Worm (Caenorhabditis elegans) whole organism, young adult: ENCODE results near the gene clec-187.

Experiments used
- B0261.1 ChIP-seq: sonication (generic microtip); optimal IDR thresholded peaks from 2 replicates; lab custom pipeline; 2016; ENCODE audit warnings: mild to moderate bottlenecking, missing genetic modification characterization, moderate library complexity, missing compliant biosample characterization
- B0336.3 ChIP-seq: fragments of 200-800 bp; sonication (Bioruptor generic); IDR thresholded peaks from 2 replicates; pipeline ENCODE4 v1.3.6; 2022; ENCODE audit warnings: missing genetic modification characterization, missing compliant biosample characterization
- C17E4.6 ChIP-seq: fragments of 200-800 bp; sonication (Bioruptor generic); IDR thresholded peaks from 2 replicates; pipeline ENCODE4 v1.3.6; 2022; ENCODE audit warnings: missing genetic modification reagents, missing genetic modification characterization, missing compliant biosample characterization
- F10E7.11 ChIP-seq: sonication (generic microtip); optimal IDR thresholded peaks from 2 replicates; lab custom pipeline; 2017; ENCODE audit warnings: mild to moderate bottlenecking, missing genetic modification characterization, moderate library complexity, missing compliant biosample characterization
- F52B5.7 ChIP-seq: sonication (generic microtip); optimal IDR thresholded peaks from 2 replicates; lab custom pipeline; 2016; ENCODE audit warnings: mild to moderate bottlenecking, missing genetic modification characterization, missing compliant biosample characterization
- F55B11.4 ChIP-seq: sonication (generic microtip); optimal IDR thresholded peaks from 2 replicates; lab custom pipeline; 2016; ENCODE audit warnings: missing compliant biosample characterization, missing genetic modification characterization, borderline replicate concordance; ENCODE audit not compliant: insufficient read depth
- T07F8.4 ChIP-seq: sonication (generic microtip); optimal IDR thresholded peaks from 2 replicates; lab custom pipeline; 2016; ENCODE audit warnings: mild to moderate bottlenecking, missing genetic modification characterization, moderate library complexity, missing compliant biosample characterization
- Y56A3A.18 ChIP-seq: fragments of 200-800 bp; sonication (Bioruptor generic); IDR thresholded peaks from 2 replicates; pipeline ENCODE4 v1.3.6; 2022; ENCODE audit warnings: missing genetic modification reagents, missing genetic modification characterization, missing compliant biosample characterization
- Y95B8A.8 ChIP-seq: fragments of 200-800 bp; sonication (Bioruptor generic); IDR thresholded peaks from 2 replicates; pipeline ENCODE4 v1.3.6; 2022; ENCODE audit warnings: missing genetic modification reagents, missing genetic modification characterization, missing compliant biosample characterization
- aptf-2 ChIP-seq: fragments of 200-800 bp; sonication (Bioruptor generic); conservative IDR thresholded peaks from 2 replicates; pipeline ENCODE4 v1.3.6; 2022; ENCODE audit warnings: missing genetic modification reagents, missing genetic modification characterization, missing compliant biosample characterization
- atf-7 ChIP-seq: sonication (generic microtip); optimal IDR thresholded peaks from 2 replicates; lab custom pipeline; 2017; ENCODE audit warnings: mild to moderate bottlenecking, missing genetic modification characterization, missing compliant biosample characterization
- attf-3 ChIP-seq: fragments of 200-800 bp; sonication (Bioruptor generic); conservative IDR thresholded peaks from 2 replicates; pipeline ENCODE4 v1.3.6; 2022; ENCODE audit warnings: missing genetic modification reagents, missing genetic modification characterization, missing compliant biosample characterization
- attf-6 ChIP-seq: fragments of 200-800 bp; sonication (Bioruptor generic); IDR thresholded peaks from 2 replicates; pipeline ENCODE4 v1.3.6; 2022; ENCODE audit warnings: missing genetic modification reagents, missing genetic modification characterization, missing compliant biosample characterization
- bed-2 ChIP-seq: fragments of 200-800 bp; sonication (Bioruptor generic); IDR thresholded peaks from 2 replicates; pipeline ENCODE4 v1.3.6; 2022; ENCODE audit warnings: missing genetic modification reagents, missing genetic modification characterization, missing compliant biosample characterization
- cebp-1 ChIP-seq, 2 experiments: fragments of 200-800 bp in 1 of 2; sonication (Bioruptor generic) in 1 of 2; sonication (generic microtip) in 1 of 2; IDR thresholded peaks in 1 of 2; optimal IDR thresholded peaks in 1 of 2; 2 replicates each; pipeline versions ENCODE4 v1.3.6 to Lab custom; 2017 to 2022; ENCODE audit warnings: missing compliant biosample characterization in 2 of 2, missing genetic modification characterization in 2 of 2, mild to moderate bottlenecking in 1 of 2, missing genetic modification reagents in 1 of 2, moderate library complexity in 1 of 2
- ceh-40 ChIP-seq: fragments of 200-800 bp; sonication (Bioruptor generic); IDR thresholded peaks from 2 replicates; pipeline ENCODE4 v1.3.6; 2022; ENCODE audit warnings: missing genetic modification characterization, missing compliant biosample characterization
- chd-7 ChIP-seq: sonication (generic microtip); optimal IDR thresholded peaks from 2 replicates; lab custom pipeline; 2016; ENCODE audit warnings: mild to moderate bottlenecking, missing genetic modification characterization, moderate library complexity, missing compliant biosample characterization
- dox-1 ChIP-seq: fragments of 200-800 bp; sonication (Bioruptor generic); IDR thresholded peaks from 2 replicates; pipeline ENCODE4 v1.3.6; 2022; ENCODE audit warnings: missing genetic modification reagents, missing genetic modification characterization, missing compliant biosample characterization
- egrh-3 ChIP-seq: fragments of 200-800 bp; sonication (Bioruptor generic); IDR thresholded peaks from 2 replicates; pipeline ENCODE4 v1.3.6; 2022; ENCODE audit warnings: missing genetic modification reagents, missing genetic modification characterization, missing compliant biosample characterization
- fkh-3 ChIP-seq: sonication (generic microtip); optimal IDR thresholded peaks from 2 replicates; lab custom pipeline; 2016; ENCODE audit warnings: mild to moderate bottlenecking, missing genetic modification characterization, missing compliant biosample characterization
- gei-17 ChIP-seq: fragments of 200-800 bp; sonication (Bioruptor generic); optimal IDR thresholded peaks from 2 replicates; lab custom pipeline; 2018; ENCODE audit warnings: mild to moderate bottlenecking, missing genetic modification characterization, missing compliant biosample characterization
- hlh-12 ChIP-seq: sonication (generic microtip); optimal IDR thresholded peaks from 2 replicates; lab custom pipeline; 2016; ENCODE audit warnings: missing genetic modification characterization, missing compliant biosample characterization
- hmg-1.2 ChIP-seq: fragments of 200-800 bp; sonication (Bioruptor generic); IDR thresholded peaks from 2 replicates; pipeline ENCODE4 v1.3.6; 2022; ENCODE audit warnings: missing genetic modification reagents, missing genetic modification characterization, missing compliant biosample characterization
- hsf-1 ChIP-seq: fragments of 200-800 bp; sonication (Bioruptor generic); IDR thresholded peaks from 2 replicates; pipeline ENCODE4 v1.3.6; 2022; ENCODE audit warnings: missing genetic modification reagents, missing genetic modification characterization, missing compliant biosample characterization
- let-526 ChIP-seq: fragments of 200-800 bp; sonication (Bioruptor generic); IDR thresholded peaks from 2 replicates; pipeline ENCODE4 v1.3.6; 2022; ENCODE audit warnings: missing genetic modification reagents, missing genetic modification characterization, missing compliant biosample characterization
- lin-26 ChIP-seq: fragments of 200-800 bp; sonication (Bioruptor generic); IDR thresholded peaks from 2 replicates; pipeline ENCODE4 v1.3.6; 2022; ENCODE audit warnings: missing genetic modification reagents, missing genetic modification characterization, missing compliant biosample characterization
- lsl-1 ChIP-seq: fragments of 200-800 bp; sonication (Bioruptor generic); optimal IDR thresholded peaks from 2 replicates; lab custom pipeline; 2018; ENCODE audit warnings: mild to moderate bottlenecking, missing genetic modification characterization, moderate library complexity, missing compliant biosample characterization
- mcd-1 ChIP-seq: fragments of 200-800 bp; sonication (Bioruptor generic); IDR thresholded peaks from 2 replicates; pipeline ENCODE4 v1.3.6; 2022; ENCODE audit warnings: missing genetic modification reagents, missing genetic modification characterization, missing compliant biosample characterization
- mxl-1 ChIP-seq: sonication (generic microtip); optimal IDR thresholded peaks from 2 replicates; lab custom pipeline; 2016; ENCODE audit warnings: missing genetic modification characterization, missing compliant biosample characterization
- nfya-1 ChIP-seq: sonication (generic microtip); optimal IDR thresholded peaks from 2 replicates; lab custom pipeline; 2017; ENCODE audit warnings: antibody characterized with exemption, missing compliant biosample characterization, missing genetic modification characterization, borderline replicate concordance; ENCODE audit not compliant: insufficient read depth
- nhr-179 ChIP-seq: sonication (generic microtip); optimal IDR thresholded peaks from 2 replicates; lab custom pipeline; 2016; ENCODE audit warnings: mild to moderate bottlenecking, missing genetic modification characterization, missing compliant biosample characterization
- nhr-80 ChIP-seq: sonication (generic microtip); optimal IDR thresholded peaks from 2 replicates; lab custom pipeline; 2016; ENCODE audit warnings: missing genetic modification characterization, missing compliant biosample characterization
- sdz-38 ChIP-seq: sonication (generic microtip); optimal IDR thresholded peaks from 2 replicates; lab custom pipeline; 2016; ENCODE audit warnings: missing genotype, missing genetic modification characterization, missing compliant biosample characterization
- sea-2 ChIP-seq: fragments of 200-800 bp; sonication (Bioruptor generic); IDR thresholded peaks from 2 replicates; pipeline ENCODE4 v1.3.6; 2022; ENCODE audit warnings: missing genetic modification characterization, missing compliant biosample characterization
- snpc-1.3 ChIP-seq: sonication (generic microtip); optimal IDR thresholded peaks from 2 replicates; lab custom pipeline; 2017; ENCODE audit warnings: missing genetic modification characterization, mild to moderate bottlenecking, missing compliant biosample characterization, antibody characterized with exemption, moderate library complexity, missing genotype, missing genetic modification reagents; ENCODE audit not compliant: insufficient read depth
- snpc-3.4 ChIP-seq: sonication (generic microtip); optimal IDR thresholded peaks from 2 replicates; lab custom pipeline; 2017; ENCODE audit warnings: missing genetic modification characterization, mild to moderate bottlenecking, missing compliant biosample characterization, antibody characterized with exemption, moderate library complexity, missing genotype, missing genetic modification reagents
- sptf-2 ChIP-seq: fragments of 200-800 bp; sonication (Bioruptor generic); optimal IDR thresholded peaks from 2 replicates; lab custom pipeline; 2018; ENCODE audit warnings: mild to moderate bottlenecking, missing genetic modification characterization, missing compliant biosample characterization
- tbx-9 ChIP-seq: sonication (generic microtip); optimal IDR thresholded peaks from 2 replicates; lab custom pipeline; 2016; ENCODE audit warnings: borderline replicate concordance, missing genetic modification characterization, inconsistent platforms, missing compliant biosample characterization
- unc-62 ChIP-seq: fragments of 150-350 bp; optimal IDR thresholded peaks from 2 replicates; lab custom pipeline; 2014; ENCODE audit warnings: missing biosample characterization, missing genetic modification reagents, missing genetic modification characterization
- ztf-22 ChIP-seq: fragments of 200-800 bp; sonication (Bioruptor generic); optimal IDR thresholded peaks from 2 replicates; lab custom pipeline; 2018; ENCODE audit warnings: mild to moderate bottlenecking, missing genetic modification characterization, moderate library complexity, missing compliant biosample characterization
- ztf-25 ChIP-seq: fragments of 200-800 bp; sonication (Bioruptor generic); IDR thresholded peaks from 2 replicates; pipeline ENCODE4 v1.3.6; 2022; ENCODE audit warnings: missing genetic modification reagents, missing genetic modification characterization, missing compliant biosample characterization
- ztf-28 ChIP-seq: fragments of 200-800 bp; sonication (Bioruptor generic); IDR thresholded peaks from 2 replicates; pipeline ENCODE4 v1.3.6; 2022; ENCODE audit warnings: missing genetic modification reagents, missing genetic modification characterization, missing compliant biosample characterization
- ztf-6 ChIP-seq: fragments of 200-800 bp; sonication (Bioruptor generic); IDR thresholded peaks from 2 replicates; pipeline ENCODE4 v1.3.6; 2022; ENCODE audit warnings: missing genetic modification reagents, missing genetic modification characterization, missing compliant biosample characterization

The clec-187 gene

DNA sequence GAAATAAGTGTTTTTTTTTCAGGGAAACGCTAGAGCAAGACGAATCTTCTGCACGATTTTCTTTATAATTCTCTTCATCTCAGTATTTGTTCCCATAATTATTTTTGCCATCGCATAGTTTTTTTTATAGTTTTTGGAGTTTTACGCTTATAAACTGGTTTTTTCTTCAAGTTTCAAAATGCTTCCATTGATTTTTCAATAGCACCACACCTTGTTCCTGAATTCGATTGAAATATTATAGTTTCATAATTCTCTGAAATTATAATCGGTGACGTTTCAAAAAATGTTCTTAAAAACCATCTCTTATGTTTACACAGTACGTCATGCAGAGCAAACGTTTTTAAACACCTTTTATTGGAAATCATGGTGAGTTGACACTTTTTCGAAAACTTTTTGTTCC, 21.9 kb upstream of the clec-187 start, which contains the start of gene K08D8.12:
Gene K08D8.12, plus strand, starts transcription at position 301 of the 400 bp plus-strand sequence.
- TF ChIP-seq hsf-1 (no peak), B0336.3 (GFP tag; lab: Robert Waterston, UW) (no peak), unc-62 (GFP tag; lab: Kevin White, UChicago) (no peak), hmg-1.2 (GFP tag; lab: Robert Waterston, UW) (no peak), tbx-9 (no peak), chd-7 (tag; lab: Kevin White, UChicago) (no peak), lsl-1 (GFP tag; lab: Kevin White, UChicago) (no peak), ztf-25 (GFP tag; lab: Robert Waterston, UW) (no peak), F55B11.4 (tag; lab: Kevin White, UChicago) (no peak), snpc-1.3 (no peak), ztf-28 (GFP tag; lab: Robert Waterston, UW) (no peak), sdz-38 (no peak), mcd-1 (no peak), lin-26 (GFP tag; lab: Robert Waterston, UW) (no peak), sea-2 (no peak), Y95B8A.8 (no peak), dox-1 (GFP tag; lab: Robert Waterston, UW) (no peak)

- TF ChIP-seq mcd-1 (no peak), Y56A3A.18 (GFP tag; lab: Robert Waterston, UW) (no peak), T07F8.4 (tag; lab: Kevin White, UChicago) (no peak), B0261.1 (tag; lab: Kevin White, UChicago) (no peak), hlh-12 (tag; lab: Kevin White, UChicago) (no peak), ceh-40 (GFP tag; lab: Robert Waterston, UW) (no peak), nfya-1 (tag; lab: Kevin White, UChicago) (no peak), bed-2 (no peak), sptf-2 (no peak), attf-3 (GFP tag; lab: Robert Waterston, UW) (no peak), sdz-38 (no peak), egrh-3 (GFP tag; lab: Robert Waterston, UW) (no peak), gei-17 (no peak), nhr-80 (no peak), F52B5.7 (no peak)
- TF ChIP-seq, all 124 proteins: peak for 0
Measured at ce11 chrIV:12892194-12892593, 20.9 kb upstream of the clec-187 start, which contains the start of gene K08D8.1. K08D8.1 (plus strand) TSS chrIV:12892494.

DNA sequence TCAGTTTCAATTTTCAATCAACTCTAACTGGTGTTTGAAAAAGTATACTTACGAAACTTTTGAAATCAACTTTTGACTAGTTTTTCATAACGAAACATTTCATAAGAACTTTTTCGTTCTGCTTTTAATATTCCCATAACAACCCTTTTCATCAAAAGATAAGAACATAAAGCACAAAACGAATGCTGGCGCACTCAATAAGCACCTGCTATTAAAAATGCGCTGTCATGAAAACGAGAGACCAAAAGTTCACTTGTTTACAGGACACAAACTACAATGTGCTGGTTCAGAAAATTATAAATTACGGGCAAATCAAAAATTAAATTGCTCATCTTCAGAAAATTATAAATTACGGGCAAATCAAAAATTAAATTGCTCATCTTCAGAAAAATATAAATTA, 19.8 kb upstream of the clec-187 start:
- TF ChIP-seq cebp-1 (GFP tag; IDR thresholded peaks at IDR 0.05; lab: Robert Waterston, UW): no peak
- peak; percentile 22 for TF ChIP-seq cebp-1 (tag; optimal IDR thresholded peaks at IDR 0.05; lab: Kevin White, UChicago)
- TF ChIP-seq mxl-1 (tag; lab: Kevin White, UChicago): no peak
- TF ChIP-seq, all 124 proteins: peak for 1

DNA sequence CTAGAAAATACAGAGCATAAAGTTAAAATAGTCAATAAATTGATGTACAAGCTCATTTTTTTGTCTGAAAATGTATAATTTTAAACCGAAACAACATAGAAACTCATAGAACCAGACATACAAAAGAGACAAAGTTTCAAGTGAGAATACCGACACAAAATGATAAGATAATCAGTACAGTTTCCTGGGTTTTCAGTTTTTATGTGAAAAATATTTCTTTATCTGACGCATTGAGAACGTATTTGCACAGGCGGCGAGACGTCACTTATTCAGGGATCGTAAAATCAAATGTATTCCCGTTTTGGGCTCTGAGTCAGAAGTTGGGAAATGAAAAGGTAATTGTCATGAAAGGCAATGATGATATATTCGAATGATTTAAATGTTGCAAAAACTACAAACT, 19.1 kb upstream of the clec-187 start, which contains the start of gene K08D8.6:
Gene K08D8.6, minus strand, starts transcription at position 64 of the 400 bp plus-strand sequence.
- TF ChIP-seq nhr-80 (peak; percentile 87), hmg-1.2 (GFP tag; lab: Robert Waterston, UW) (no peak), atf-7 (peak; percentile 36)
- TF ChIP-seq, all 124 proteins: peak for 2

DNA sequence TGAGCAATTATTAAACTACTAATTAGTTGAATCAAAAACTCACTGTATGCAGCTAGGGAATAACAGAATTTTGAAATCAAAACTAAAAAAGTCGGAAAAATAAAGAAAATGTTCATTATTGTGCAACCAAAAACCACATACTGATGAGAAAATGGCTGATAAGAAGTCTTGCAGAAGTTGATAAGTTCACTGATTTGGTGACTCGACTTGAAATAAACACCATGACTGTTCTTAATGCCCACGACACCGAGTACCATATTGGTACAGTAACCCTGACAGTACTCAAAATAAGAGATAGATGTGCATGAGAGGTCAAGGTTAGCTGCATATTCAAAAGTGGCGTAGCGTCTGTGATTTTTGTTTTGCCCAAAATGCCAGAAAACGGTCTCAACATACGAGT, 14.7 kb upstream of the clec-187 start:
- no peak for TF ChIP-seq ztf-6 (GFP tag; lab: Robert Waterston, UW)
- no peak for TF ChIP-seq Y95B8A.8
- TF ChIP-seq let-526 (GFP tag; lab: Robert Waterston, UW): no peak
- TF ChIP-seq T07F8.4 (tag; lab: Kevin White, UChicago): no peak
- TF ChIP-seq Y56A3A.18 (GFP tag; lab: Robert Waterston, UW): no peak
- no peak for TF ChIP-seq snpc-3.4 (tag; lab: Kevin White, UChicago)
- no peak for TF ChIP-seq tbx-9
- TF ChIP-seq F10E7.11 (tag; lab: Kevin White, UChicago): no peak
- TF ChIP-seq ztf-22 (GFP tag; lab: Kevin White, UChicago): no peak
- TF ChIP-seq C17E4.6 (GFP tag; lab: Robert Waterston, UW): no peak
- no peak for TF ChIP-seq fkh-3 (tag; lab: Kevin White, UChicago)
- TF ChIP-seq nhr-179 (tag; lab: Kevin White, UChicago): no peak
- no peak for TF ChIP-seq aptf-2 (GFP tag; lab: Robert Waterston, UW)
- no peak for TF ChIP-seq attf-6 (GFP tag; lab: Robert Waterston, UW)
- TF ChIP-seq B0336.3 (GFP tag; lab: Robert Waterston, UW): no peak
